Worm (Caenorhabditis elegans) whole organism, L4/young adult: ENCODE measurements around the gene aps-2.

Experiments used
- W03F9.2 ChIP-seq: fragments of 150-350 bp; optimal IDR thresholded peaks from 2 replicates; lab custom pipeline; 2014; ENCODE audit warnings: missing biosample characterization, missing genetic modification characterization
- dao-5 ChIP-seq: sonication (generic microtip); optimal IDR thresholded peaks from 2 replicates; lab custom pipeline; 2016; ENCODE audit warnings: missing genotype, missing genetic modification characterization, moderate library complexity, missing compliant biosample characterization
- him-1 ChIP-seq: sonication (generic microtip); optimal IDR thresholded peaks from 2 replicates; lab custom pipeline; 2016; ENCODE audit warnings: missing genotype, missing genetic modification reagents, missing genetic modification characterization, missing compliant biosample characterization

DNA sequence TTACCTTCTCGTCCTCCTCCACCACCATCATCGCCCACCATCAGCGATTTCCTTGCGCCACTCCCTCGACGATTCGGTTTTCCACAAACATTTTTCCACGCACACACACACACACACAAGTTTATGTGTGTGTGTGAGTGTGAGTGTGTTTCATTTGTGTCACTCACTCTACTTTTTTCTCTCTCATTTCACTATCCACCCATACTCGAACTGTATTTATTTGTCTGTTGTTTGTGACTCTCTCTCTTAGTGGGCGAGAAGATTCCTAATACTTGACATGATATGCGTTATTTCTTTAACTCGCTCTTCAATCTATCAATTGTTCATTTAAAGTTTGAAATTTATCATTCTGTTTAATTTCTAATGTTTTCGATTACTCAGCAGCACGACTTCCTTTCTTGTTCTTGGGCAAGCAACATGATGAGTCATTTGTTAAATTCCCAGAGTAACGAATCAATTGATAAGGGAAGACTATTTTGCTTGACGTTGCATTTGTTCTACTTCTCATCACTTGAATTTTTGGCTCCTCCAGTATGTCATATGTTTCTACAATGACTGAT is 49.1 kb downstream of the aps-2 start:
- TF ChIP-seq him-1 (no peak), dao-5 (tag; lab: Kevin White, UChicago) (no peak), W03F9.2 (no peak)
